Fruit fly (Drosophila melanogaster): ENCODE data around the gene CG7884.

DNA sequence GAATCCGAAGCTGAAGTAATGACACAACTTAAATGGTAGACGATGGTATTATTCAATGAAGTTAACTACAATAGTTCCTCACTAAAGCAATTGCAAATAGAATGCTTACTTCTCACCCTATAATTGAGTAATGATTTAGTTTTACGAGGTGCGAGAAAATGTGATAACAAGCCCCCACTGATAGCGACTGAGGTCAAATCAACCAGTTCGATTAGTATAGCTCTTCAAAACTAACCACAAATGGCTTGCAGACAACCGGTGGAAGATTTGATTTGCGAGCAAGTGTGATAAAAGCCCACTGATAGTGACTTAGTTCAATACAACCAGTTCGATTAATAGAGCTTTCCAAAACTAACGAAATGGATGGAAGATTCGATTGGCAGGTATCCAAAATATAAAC is 18.9 kb downstream of the CG7884 start:
- TF ChIP-seq CTCF (optimal IDR thresholded peaks at IDR 0.05) (no peak), CG8478 (optimal IDR thresholded peaks at IDR 0.05) (no peak)

All from S2 (cell line).